Fruit fly (Drosophila melanogaster) whole organism, embryonic: ENCODE measurements around the gene Argk1.

Source experiments
- ATbp ChIP-seq: fragments of 200-800 bp; sonication (Bioruptor generic); optimal IDR thresholded peaks from 2 replicates; lab custom pipeline; 2017; ENCODE audit warnings: missing biosample characterization, mild to moderate bottlenecking, missing genetic modification characterization, missing genetic modification reagents
- Bgb ChIP-seq: fragments of 200-800 bp; sonication (Bioruptor generic); IDR thresholded peaks from 2 replicates; pipeline ENCODE4 v1.3.6; 2022; ENCODE audit warnings: missing biosample characterization, missing genetic modification characterization; ENCODE audit not compliant: partially characterized antibody
- CG1024 ChIP-seq: fragments of 200-800 bp; sonication (Bioruptor generic); IDR thresholded peaks from 2 replicates; pipeline ENCODE4 v1.3.6; 2022; ENCODE audit warnings: missing biosample characterization, missing genetic modification characterization
- CG10267 ChIP-seq: fragments of 200-800 bp; sonication (Bioruptor generic); optimal IDR thresholded peaks from 2 replicates; lab custom pipeline; 2018; ENCODE audit warnings: missing biosample characterization, mild to moderate bottlenecking, missing genetic modification characterization, moderate library complexity
- CG10366 ChIP-seq: fragments of 200-800 bp; sonication (Bioruptor generic); IDR thresholded peaks from 2 replicates; pipeline ENCODE4 v1.3.6; 2022; ENCODE audit warnings: missing biosample characterization, missing genetic modification characterization
- CG11723 ChIP-seq: fragments of 200-800 bp; sonication (Bioruptor generic); optimal IDR thresholded peaks from 2 replicates; lab custom pipeline; 2017; ENCODE audit warnings: missing biosample characterization, mild to moderate bottlenecking, missing genetic modification characterization
- CG13624 ChIP-seq: fragments of 200-800 bp; sonication (Bioruptor generic); optimal IDR thresholded peaks from 2 replicates; lab custom pipeline; 2016; ENCODE audit warnings: missing biosample characterization, missing genetic modification characterization
- CG13894 ChIP-seq: fragments of 200-800 bp; sonication (Bioruptor generic); optimal IDR thresholded peaks from 3 replicates; lab custom pipeline; 2018; ENCODE audit warnings: missing biosample characterization, mild to moderate bottlenecking, missing genetic modification characterization, moderate library complexity
- CG1603 ChIP-seq: fragments of 200-800 bp; sonication (Bioruptor generic); optimal IDR thresholded peaks from 2 replicates; lab custom pipeline; 2019; ENCODE audit warnings: missing biosample characterization, mild to moderate bottlenecking, missing genetic modification characterization, moderate library complexity
- CG1647 ChIP-seq: fragments of 200-800 bp; sonication (Bioruptor generic); optimal IDR thresholded peaks from 3 replicates; lab custom pipeline; 2016; ENCODE audit warnings: missing biosample characterization, missing genetic modification characterization
- CG17612 ChIP-seq: fragments of 200-800 bp; sonication (Bioruptor generic); IDR thresholded peaks from 2 replicates; pipeline ENCODE4 v1.3.6; 2022; ENCODE audit warnings: missing biosample characterization, missing genetic modification characterization
- CG18011 ChIP-seq: fragments of 200-800 bp; sonication (Bioruptor generic); optimal IDR thresholded peaks from 2 replicates; lab custom pipeline; 2017; ENCODE audit warnings: missing biosample characterization, missing genetic modification characterization, mild to moderate bottlenecking, moderate library complexity, missing genotype
- CG1832 ChIP-seq: fragments of 200-800 bp; sonication (Bioruptor generic); optimal IDR thresholded peaks from 2 replicates; lab custom pipeline; 2017; ENCODE audit warnings: missing biosample characterization, mild to moderate bottlenecking, missing genetic modification characterization, inconsistent platforms
- CG31441 ChIP-seq: fragments of 200-800 bp; sonication (Bioruptor generic); IDR thresholded peaks from 2 replicates; pipeline ENCODE4 v1.3.6; 2022; ENCODE audit warnings: missing biosample characterization, missing genetic modification characterization
- CG32532 ChIP-seq: fragments of 200-800 bp; sonication (Bioruptor generic); IDR thresholded peaks from 2 replicates; pipeline ENCODE4 v1.3.6; 2022; ENCODE audit warnings: missing biosample characterization, missing genetic modification characterization
- CG3847 ChIP-seq: fragments of 200-800 bp; sonication (Bioruptor generic); IDR thresholded peaks from 2 replicates; pipeline ENCODE4 v1.3.6; 2022; ENCODE audit warnings: missing biosample characterization, missing genetic modification characterization
- CG5953 ChIP-seq: fragments of 200-800 bp; sonication (Bioruptor generic); IDR thresholded peaks from 2 replicates; pipeline ENCODE4 v1.3.6; 2022; ENCODE audit warnings: missing biosample characterization, missing genetic modification characterization
- CG6272 ChIP-seq: fragments of 200-800 bp; sonication (Bioruptor generic); IDR thresholded peaks from 2 replicates; pipeline ENCODE4 v1.3.6; 2022; ENCODE audit warnings: missing biosample characterization, missing genetic modification characterization
- CG6791 ChIP-seq: fragments of 200-800 bp; sonication (Bioruptor generic); IDR thresholded peaks from 3 replicates; pipeline ENCODE4 v1.3.6; 2022; ENCODE audit warnings: missing biosample characterization, missing genetic modification characterization; ENCODE audit not compliant: partially characterized antibody
- CG7556 ChIP-seq: fragments of 200-800 bp; sonication (Bioruptor generic); optimal IDR thresholded peaks from 2 replicates; lab custom pipeline; 2017; ENCODE audit warnings: missing biosample characterization, mild to moderate bottlenecking, missing genetic modification characterization
- CG7786 ChIP-seq: fragments of 200-800 bp; sonication (Bioruptor generic); optimal IDR thresholded peaks from 2 replicates; lab custom pipeline; 2016; ENCODE audit warnings: missing biosample characterization, missing genetic modification characterization
- CkIIα-i1 ChIP-seq: fragments of 200-800 bp; sonication (Bioruptor generic); IDR thresholded peaks from 2 replicates; pipeline ENCODE4 v1.3.6; 2022; ENCODE audit warnings: missing biosample characterization, missing genetic modification characterization
- Doc2 ChIP-seq: fragments of 200-800 bp; sonication (Bioruptor generic); IDR thresholded peaks from 2 replicates; pipeline ENCODE4 v1.3.6; 2022; ENCODE audit warnings: missing biosample characterization, missing genetic modification characterization
- H15 ChIP-seq: fragments of 200-800 bp; sonication (Bioruptor generic); IDR thresholded peaks from 3 replicates; pipeline ENCODE4 v1.3.6; 2022; ENCODE audit warnings: missing biosample characterization, missing genetic modification characterization
- Mad ChIP-seq: fragments of 200-800 bp; sonication (Bioruptor generic); optimal IDR thresholded peaks from 2 replicates; lab custom pipeline; 2016; ENCODE audit warnings: missing biosample characterization, missing genetic modification characterization
- Med ChIP-seq: fragments of 200-800 bp; sonication (Bioruptor generic); peaks from one replicate; lab custom pipeline; 2016; ENCODE audit warnings: missing biosample characterization, missing genetic modification characterization, mild to moderate bottlenecking, inconsistent platforms, moderate library complexity
- Mrtf ChIP-seq: fragments of 200-800 bp; sonication (Bioruptor generic); IDR thresholded peaks from 3 replicates; pipeline ENCODE4 v1.3.6; 2022; ENCODE audit warnings: missing biosample characterization, missing genetic modification characterization
- NfI ChIP-seq: fragments of 200-800 bp; sonication (Bioruptor generic); optimal IDR thresholded peaks from 3 replicates; lab custom pipeline; 2018; ENCODE audit warnings: missing biosample characterization, mild to moderate bottlenecking, missing genetic modification characterization, moderate library complexity
- Ptx1 ChIP-seq: fragments of 200-800 bp; sonication (Bioruptor generic); IDR thresholded peaks from 2 replicates; pipeline ENCODE4 v1.3.6; 2022; ENCODE audit warnings: missing biosample characterization, missing genetic modification characterization
- Rx ChIP-seq: fragments of 200-800 bp; sonication (Bioruptor generic); IDR thresholded peaks from 2 replicates; pipeline ENCODE4 v1.3.6; 2022; ENCODE audit warnings: missing biosample characterization, missing genetic modification characterization
- Usf ChIP-seq: fragments of 200-800 bp; sonication (Bioruptor generic); optimal IDR thresholded peaks from 2 replicates; lab custom pipeline; 2017; ENCODE audit warnings: missing genotype, missing biosample characterization, missing genetic modification characterization
- YL-1 ChIP-seq: fragments of 200-800 bp; sonication (Bioruptor generic); optimal IDR thresholded peaks from 3 replicates; lab custom pipeline; 2017; ENCODE audit warnings: missing biosample characterization, mild to moderate bottlenecking, missing genetic modification characterization
- ase ChIP-seq: fragments of 200-800 bp; sonication (Bioruptor generic); IDR thresholded peaks from 3 replicates; pipeline ENCODE4 v1.3.6; 2022; ENCODE audit warnings: missing biosample characterization, missing genetic modification characterization
- bab2 ChIP-seq: fragments of 200-800 bp; sonication (Bioruptor generic); optimal IDR thresholded peaks from 2 replicates; lab custom pipeline; 2016; ENCODE audit warnings: missing biosample characterization, missing genetic modification characterization
- bcd ChIP-seq: fragments of 200-800 bp; sonication (Bioruptor generic); optimal IDR thresholded peaks from 2 replicates; lab custom pipeline; 2017; ENCODE audit warnings: missing biosample characterization, mild to moderate bottlenecking, missing genetic modification characterization
- caup ChIP-seq: fragments of 200-800 bp; sonication (Bioruptor generic); optimal IDR thresholded peaks from 3 replicates; lab custom pipeline; 2017; ENCODE audit warnings: missing biosample characterization, mild to moderate bottlenecking, missing genetic modification characterization, moderate library complexity; ENCODE audit not compliant: severe bottlenecking
- chn ChIP-seq: fragments of 200-800 bp; sonication (Bioruptor generic); optimal IDR thresholded peaks from 2 replicates; lab custom pipeline; 2016; ENCODE audit warnings: missing biosample characterization, missing genetic modification characterization
- corto ChIP-seq: fragments of 200-800 bp; sonication (Bioruptor generic); optimal IDR thresholded peaks from 2 replicates; lab custom pipeline; 2016; ENCODE audit warnings: missing biosample characterization, mild to moderate bottlenecking, missing genetic modification characterization, moderate library complexity
- crc ChIP-seq: fragments of 200-800 bp; sonication (Bioruptor generic); optimal IDR thresholded peaks from 2 replicates; lab custom pipeline; 2016; ENCODE audit warnings: missing biosample characterization, missing genetic modification characterization
- cwo ChIP-seq: fragments of 200-800 bp; sonication (Bioruptor generic); optimal IDR thresholded peaks from 3 replicates; lab custom pipeline; 2017; ENCODE audit warnings: missing biosample characterization, missing genetic modification characterization, mild to moderate bottlenecking, moderate library complexity, missing genetic modification reagents
- da ChIP-seq: fragments of 200-800 bp; sonication (Bioruptor generic); optimal IDR thresholded peaks from 2 replicates; lab custom pipeline; 2016; ENCODE audit warnings: missing biosample characterization, missing genetic modification characterization
- danr ChIP-seq: fragments of 200-800 bp; sonication (Bioruptor generic); IDR thresholded peaks from 2 replicates; pipeline ENCODE4 v1.3.6; 2022; ENCODE audit warnings: missing biosample characterization, missing genetic modification characterization
- fd64A ChIP-seq: fragments of 200-800 bp; sonication (Bioruptor generic); optimal IDR thresholded peaks from 3 replicates; lab custom pipeline; 2018; ENCODE audit warnings: missing biosample characterization, mild to moderate bottlenecking, missing genetic modification characterization
- gsb-n ChIP-seq: fragments of 200-800 bp; sonication (Bioruptor generic); optimal IDR thresholded peaks from 3 replicates; lab custom pipeline; 2018; ENCODE audit warnings: missing biosample characterization, mild to moderate bottlenecking, missing genetic modification characterization
- jumu ChIP-seq: fragments of 200-800 bp; sonication (Bioruptor generic); optimal IDR thresholded peaks from 3 replicates; lab custom pipeline; 2016; ENCODE audit warnings: missing biosample characterization, missing genetic modification characterization
- oc ChIP-seq: fragments of 200-800 bp; sonication (Bioruptor generic); optimal IDR thresholded peaks from 2 replicates; lab custom pipeline; 2018; ENCODE audit warnings: missing biosample characterization, mild to moderate bottlenecking, missing genetic modification characterization, moderate library complexity
- prd ChIP-seq, 3 experiments: fragments of >200 bp in 2 of 3; fragments of 200-800 bp in 1 of 3; sonication (Bioruptor generic) in 1 of 3; optimal IDR thresholded peaks in 2 of 3; IDR thresholded peaks in 1 of 3; 2 replicates in 2 of 3; 3 replicates in 1 of 3; pipeline versions ENCODE4 v1.3.6 to Lab custom; 2017 to 2022; ENCODE audit warnings: missing biosample characterization in 1 of 3, missing genetic modification characterization in 1 of 3
- sens ChIP-seq: fragments of 200-800 bp; sonication (Bioruptor generic); peaks from one replicate; lab custom pipeline; 2016; ENCODE audit warnings: missing biosample characterization, missing genetic modification characterization
- sim ChIP-seq: fragments of 200-800 bp; sonication (Bioruptor generic); IDR thresholded peaks from 2 replicates; pipeline ENCODE4 v1.3.6; 2022; ENCODE audit warnings: missing biosample characterization, missing genetic modification characterization
- yki ChIP-seq: fragments of >200 bp; optimal IDR thresholded peaks from 3 replicates; lab custom pipeline; 2018

The Argk1 gene

dm6 chr3L:9033999-9034626, 31.7 kb downstream of the Argk1 start (continued):
- TF ChIP-seq sim (GFP tag; lab: Robert Waterston, UW): peak; percentile 63; the same call in 1 of the 2 replicates
- no peak for TF ChIP-seq crc (GFP tag; lab: Kevin White, UChicago)
- TF ChIP-seq CG10267: peak; percentile 76
- peak; percentile 28 for TF ChIP-seq fd64A (GFP tag; lab: Kevin White, UChicago)
- peak; percentile 11 for TF ChIP-seq cwo (GFP tag; lab: Kevin White, UChicago)
- peak; percentile 66; the same call in 1 of the 3 replicates for TF ChIP-seq Mrtf (GFP tag; lab: Robert Waterston, UW)
- TF ChIP-seq Bgb (GFP tag; lab: Robert Waterston, UW): no peak
- no peak for TF ChIP-seq Mad (GFP tag; lab: Kevin White, UChicago)
- no peak for TF ChIP-seq CkIIα-i1
- TF ChIP-seq Ptx1 (GFP tag; lab: Robert Waterston, UW): peak; percentile 70
- no peak for TF ChIP-seq NfI
- TF ChIP-seq yki (lab: Kevin White, UChicago): no peak
- peak; percentile 39; the same call in 1 of the 2 replicates for TF ChIP-seq CG5953
- TF ChIP-seq CG7786 (GFP tag; lab: Kevin White, UChicago): no peak
- no peak for TF ChIP-seq Usf (GFP tag; lab: Kevin White, UChicago)
- peak; percentile 85 for TF ChIP-seq Med
- peak; percentile 41 for TF ChIP-seq bab2 (GFP tag; lab: Kevin White, UChicago)
- peak; percentile 0 for TF ChIP-seq CG1603
- peak; percentile 15 for TF ChIP-seq gsb-n
- no peak for TF ChIP-seq caup (GFP tag; lab: Kevin White, UChicago)
- TF ChIP-seq CG1832 (GFP tag; lab: Kevin White, UChicago): no peak
- no peak for TF ChIP-seq CG13624 (GFP tag; lab: Kevin White, UChicago)
- no peak for TF ChIP-seq CG18011 (GFP tag; lab: Kevin White, UChicago)
- TF ChIP-seq prd (optimal IDR thresholded peaks at IDR 0.05; lab: Kevin White, UChicago): no peak
- TF ChIP-seq prd (GFP tag; IDR thresholded peaks at IDR 0.05; lab: Robert Waterston, UW): peak; percentile 91
- peak; percentile 28 for TF ChIP-seq corto (GFP tag; lab: Kevin White, UChicago)
- no peak for TF ChIP-seq CG11723 (GFP tag; lab: Kevin White, UChicago)
- peak; percentile 42 for TF ChIP-seq CG3847 (GFP tag; lab: Robert Waterston, UW)
- peak; percentile 39; the same call in 1 of the 3 replicates for TF ChIP-seq ase (GFP tag; lab: Robert Waterston, UW)
- peak; percentile 35 for TF ChIP-seq CG1647 (GFP tag; lab: Kevin White, UChicago)
- peak; percentile 54 for TF ChIP-seq bcd (GFP tag; lab: Kevin White, UChicago)
- TF ChIP-seq sens (GFP tag; lab: Kevin White, UChicago): peak; percentile 94
- TF ChIP-seq CG17612: no peak
- no peak for TF ChIP-seq CG13894 (tag; lab: Kevin White, UChicago)
- no peak for TF ChIP-seq oc
- no peak for TF ChIP-seq CG6791 (GFP tag; lab: Robert Waterston, UW)
- TF ChIP-seq Doc2 (GFP tag; lab: Robert Waterston, UW): no peak
- peak; percentile 62 for TF ChIP-seq CG10366 (GFP tag; lab: Robert Waterston, UW)
- no peak for TF ChIP-seq da (GFP tag; lab: Kevin White, UChicago)
- no peak for TF ChIP-seq jumu (GFP tag; lab: Kevin White, UChicago)
- TF ChIP-seq H15: peak; percentile 70
- peak; percentile 65 for TF ChIP-seq danr (GFP tag; lab: Robert Waterston, UW)
- no peak for TF ChIP-seq CG7556 (GFP tag; lab: Kevin White, UChicago)
- TF ChIP-seq Rx (GFP tag; lab: Robert Waterston, UW): peak; percentile 31; the same call in 1 of the 2 replicates
- TF ChIP-seq chn (GFP tag; lab: Kevin White, UChicago): peak; percentile 11
- TF ChIP-seq ATbp: no peak
- TF ChIP-seq CG31441: peak; percentile 57
- peak; percentile 35; the same call in 1 of the 2 replicates for TF ChIP-seq CG6272
- TF ChIP-seq CG1024 (GFP tag; lab: Robert Waterston, UW): peak; percentile 63
- 0 out of 2 replicates have a peak, but pooled peaks have one; percentile 12 for TF ChIP-seq CG32532 (GFP tag; lab: Robert Waterston, UW)
- no peak for TF ChIP-seq YL-1 (GFP tag; lab: Kevin White, UChicago)
